Fruit fly (Drosophila melanogaster): ENCODE results near the gene TwdlG.

TwdlG gene

DNA sequence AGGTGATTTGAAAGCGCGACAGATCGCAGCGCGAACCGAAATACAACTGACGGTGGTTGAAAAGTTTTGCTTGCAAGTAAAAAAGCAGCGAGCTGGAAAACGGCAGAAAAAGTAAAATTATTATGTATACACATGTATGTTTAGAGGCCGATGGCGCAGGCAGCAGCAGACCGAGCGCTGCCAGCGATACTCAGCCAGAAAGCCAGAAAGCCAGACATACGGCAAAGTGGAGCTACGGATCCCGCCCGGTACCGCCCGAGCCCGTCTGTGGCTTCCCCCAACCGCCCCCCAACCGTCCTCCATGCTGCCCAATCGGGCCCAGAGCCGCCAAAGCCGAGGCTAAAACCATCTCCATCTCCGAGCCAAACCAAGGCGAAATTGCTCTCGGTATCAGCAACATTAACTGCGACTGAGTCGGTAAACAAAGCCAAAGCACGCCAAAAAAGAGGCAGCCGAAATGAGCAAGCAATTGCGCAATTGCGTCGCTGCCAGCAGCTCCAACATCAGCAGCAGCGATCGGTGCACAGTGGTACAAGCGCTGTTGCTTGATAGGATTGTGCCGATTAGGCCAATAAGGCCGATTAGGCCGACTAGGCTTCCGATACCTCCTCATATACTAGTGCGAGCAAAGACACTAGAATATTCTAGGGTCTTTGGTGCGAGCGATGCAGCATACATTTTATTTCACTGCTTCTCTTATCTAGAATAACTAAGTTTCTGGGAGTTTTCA, 35.7 kb downstream of the TwdlG start, which contains the start of gene CG14636 (continued):
- TF ChIP-seq CkIIα-i1 (GFP tag; IDR thresholded peaks at IDR 0.05) (0 out of 2 replicates have a peak, but pooled peaks have one; percentile 37), Ravus (GFP tag; IDR thresholded peaks at IDR 0.05) (0 out of 2 replicates have a peak, but pooled peaks have one; percentile 7), ro (GFP tag; IDR thresholded peaks at IDR 0.05) (peak; percentile 47; the same call in 1 of the 2 replicates), CG7357 (GFP tag; IDR thresholded peaks at IDR 0.05) (peak; percentile 70; the same call in 2 of the 3 replicates), Sin3A (optimal IDR thresholded peaks at IDR 0.05) (no peak), D19A (tag; optimal IDR thresholded peaks at IDR 0.05) (peak; percentile 33), mirr (GFP tag; optimal IDR thresholded peaks at IDR 0.05) (peak; percentile 51), CG11093 (GFP tag; IDR thresholded peaks at IDR 0.05) (peak; percentile 40; the same call in 1 of the 3 replicates), ftz-f1 (GFP tag; optimal IDR thresholded peaks at IDR 0.05) (peak; percentile 38), p53 (GFP tag; optimal IDR thresholded peaks at IDR 0.05) (peak; percentile 62), corto (GFP tag; optimal IDR thresholded peaks at IDR 0.05) (no peak), Rfx (GFP tag; IDR thresholded peaks at IDR 0.05) (peak; percentile 87), hbn (GFP tag; IDR thresholded peaks at IDR 0.05; ENCODE audit: partially characterized antibody) (no peak), zfh2 (GFP tag; optimal IDR thresholded peaks at IDR 0.05) (peak; percentile 72), CG11456 (GFP tag; IDR thresholded peaks at IDR 0.05) (peak; percentile 72; the same call in 2 of the 3 replicates), CG17568 (GFP tag; optimal IDR thresholded peaks at IDR 0.05) (peak; percentile 7), ken (GFP tag; IDR thresholded peaks at IDR 0.05) (no peak), dan (GFP tag; IDR thresholded peaks at IDR 0.05) (no peak), Hsf (GFP tag; optimal IDR thresholded peaks at IDR 0.05) (peak; percentile 72), TFAM (GFP tag; optimal IDR thresholded peaks at IDR 0.05) (no peak), CG7987 (GFP tag; optimal IDR thresholded peaks at IDR 0.05) (no peak), Sry-δ (GFP tag; optimal IDR thresholded peaks at IDR 0.05) (peak; percentile 24), Gug (GFP tag; IDR thresholded peaks at IDR 0.05) (peak; percentile 63; the same call in 2 of the 4 replicates), abd-A (tag; optimal IDR thresholded peaks at IDR 0.05) (no peak), slou (GFP tag; optimal IDR thresholded peaks at IDR 0.05) (peak; percentile 35), Max (GFP tag; optimal IDR thresholded peaks at IDR 0.05) (peak; percentile 56), kah (GFP tag; optimal IDR thresholded peaks at IDR 0.05) (peak; percentile 23), lilli (GFP tag; optimal IDR thresholded peaks at IDR 0.05) (peak; percentile 76), HLH4C (GFP tag; IDR thresholded peaks at IDR 0.05; ENCODE audit: partially characterized antibody) (peak; percentile 54; the same call in 1 of the 3 replicates), dmrt11E (tag; optimal IDR thresholded peaks at IDR 0.05) (no peak), CG17612 (GFP tag; IDR thresholded peaks at IDR 0.05) (peak; percentile 58), CG8089 (GFP tag; optimal IDR thresholded peaks at IDR 0.05) (peak; percentile 30), CoRest (tag; optimal IDR thresholded peaks at IDR 0.05) (peak; percentile 70), dati (GFP tag; IDR thresholded peaks at IDR 0.05) (no peak), CG30403 (GFP tag; optimal IDR thresholded peaks at IDR 0.05) (peak; percentile 60), Vsx1 (GFP tag; optimal IDR thresholded peaks at IDR 0.05) (no peak), CG10274 (GFP tag; optimal IDR thresholded peaks at IDR 0.05) (peak; percentile 40), btn (GFP tag; optimal IDR thresholded peaks at IDR 0.05) (peak; percentile 36), Optix (GFP tag; IDR thresholded peaks at IDR 0.05) (peak; percentile 73; the same call in 2 of the 3 replicates), CG4707 (GFP tag; optimal IDR thresholded peaks at IDR 0.05) (no peak), disco-r (GFP tag; optimal IDR thresholded peaks at IDR 0.05) (peak; percentile 44), pzg (GFP tag; optimal IDR thresholded peaks at IDR 0.05) (no peak), CG30020 (tag; optimal IDR thresholded peaks at IDR 0.05) (no peak), Mes4 (GFP tag; optimal IDR thresholded peaks at IDR 0.05) (peak; percentile 39), CG6175 (GFP tag; IDR thresholded peaks at IDR 0.05) (0 out of 3 replicates have a peak, but pooled peaks have one; percentile 11), CG10209 (GFP tag; optimal IDR thresholded peaks at IDR 0.05) (peak; percentile 67), fd102C (GFP tag; optimal IDR thresholded peaks at IDR 0.05) (no peak), lab (GFP tag; optimal IDR thresholded peaks at IDR 0.05) (peak; percentile 88), CG6689 (GFP tag; IDR thresholded peaks at IDR 0.05) (peak; percentile 79)

Data from whole organism, embryonic.